Fruit fly (Drosophila melanogaster): ENCODE data around the gene ScsbetaA.
A peak's percentile ranks its signal among the peaks of the same experiment; 100 is the strongest.

Gene ScsbetaA

dm6 chr3R:8944866-8945265 is 6.3 kb downstream of the ScsbetaA start, which contains the start of gene CG11964 (continued):
- no peak for TF ChIP-seq BtbVII (GFP tag; optimal IDR thresholded peaks at IDR 0.05)
- peak; percentile 76 for TF ChIP-seq vvl (GFP tag; IDR thresholded peaks at IDR 0.05)
- no peak for TF ChIP-seq CG6683 (GFP tag; optimal IDR thresholded peaks at IDR 0.05)
- peak; percentile 50; the same call in 1 of the 2 replicates for TF ChIP-seq CG14014 (GFP tag; IDR thresholded peaks at IDR 0.05)
- no peak for TF ChIP-seq kni (GFP tag; optimal IDR thresholded peaks at IDR 0.05)
- TF ChIP-seq gcm2 (GFP tag; optimal IDR thresholded peaks at IDR 0.05): no peak
- TF ChIP-seq Sox100B (GFP tag; optimal IDR thresholded peaks at IDR 0.05): no peak
- no peak for TF ChIP-seq lbe (GFP tag; optimal IDR thresholded peaks at IDR 0.05)
- peak; percentile 76 for TF ChIP-seq pho (GFP tag; optimal IDR thresholded peaks at IDR 0.05)
- no peak for TF ChIP-seq CG12299 (tag; optimal IDR thresholded peaks at IDR 0.05)
- peak; percentile 5 for TF ChIP-seq CG8089 (GFP tag; optimal IDR thresholded peaks at IDR 0.05)
- TF ChIP-seq pfk (GFP tag; optimal IDR thresholded peaks at IDR 0.05): no peak
- no peak for TF ChIP-seq sd (tag; optimal IDR thresholded peaks at IDR 0.05)
- peak; percentile 67 for TF ChIP-seq tin (GFP tag; optimal IDR thresholded peaks at IDR 0.05)
- peak; percentile 87 for TF ChIP-seq HmgZ (tag; optimal IDR thresholded peaks at IDR 0.05)
- no peak for TF ChIP-seq luna (GFP tag; optimal IDR thresholded peaks at IDR 0.05)
- peak; percentile 99 for TF ChIP-seq Doc3 (GFP tag; IDR thresholded peaks at IDR 0.05; ENCODE audit: partially characterized antibody)
- no peak for TF ChIP-seq seq (GFP tag; IDR thresholded peaks at IDR 0.05)
- no peak for TF ChIP-seq CG8281 (tag; optimal IDR thresholded peaks at IDR 0.05)
- no peak for TF ChIP-seq CG14050 (GFP tag; IDR thresholded peaks at IDR 0.05)
- no peak for TF ChIP-seq Drgx (GFP tag; IDR thresholded peaks at IDR 0.05)
- TF ChIP-seq Elba2 (GFP tag; optimal IDR thresholded peaks at IDR 0.05): no peak
- peak; percentile 77 for TF ChIP-seq vfl (GFP tag; optimal IDR thresholded peaks at IDR 0.05)
- peak; percentile 9 for TF ChIP-seq slou (GFP tag; optimal IDR thresholded peaks at IDR 0.05)
- TF ChIP-seq D19A (tag; optimal IDR thresholded peaks at IDR 0.05): peak; percentile 4
- no peak for TF ChIP-seq CG3281 (GFP tag; optimal IDR thresholded peaks at IDR 0.05)
- TF ChIP-seq CG15601 (tag; optimal IDR thresholded peaks at IDR 0.05): peak; percentile 39
- TF ChIP-seq CG12659 (GFP tag; optimal IDR thresholded peaks at IDR 0.05): peak; percentile 69
- TF ChIP-seq CG4404 (GFP tag; IDR thresholded peaks at IDR 0.05): no peak
- peak; percentile 100 for TF ChIP-seq knrl (GFP tag; IDR thresholded peaks at IDR 0.05; ENCODE audit: partially characterized antibody)
- peak; percentile 99 for TF ChIP-seq chinmo (GFP tag; IDR thresholded peaks at IDR 0.05; ENCODE audit: partially characterized antibody)
- no peak for TF ChIP-seq kay (GFP tag; optimal IDR thresholded peaks at IDR 0.05)
- TF ChIP-seq Blimp-1 (GFP tag; optimal IDR thresholded peaks at IDR 0.05): peak; percentile 8
- TF ChIP-seq CG7271 (tag; optimal IDR thresholded peaks at IDR 0.05): no peak
- peak; percentile 79 for TF ChIP-seq CG2120 (GFP tag; optimal IDR thresholded peaks at IDR 0.05)
- no peak for TF ChIP-seq Doc2 (GFP tag; IDR thresholded peaks at IDR 0.05)
- TF ChIP-seq CG2875 (GFP tag; optimal IDR thresholded peaks at IDR 0.05): no peak
- TF ChIP-seq aop (GFP tag; IDR thresholded peaks at IDR 0.05): no peak
- no peak for TF ChIP-seq Spps (tag; optimal IDR thresholded peaks at IDR 0.05)
- peak; percentile 53 for TF ChIP-seq Ptx1 (GFP tag; IDR thresholded peaks at IDR 0.05)
- TF ChIP-seq tap (tag; optimal IDR thresholded peaks at IDR 0.05): peak; percentile 48
- TF ChIP-seq stwl (tag; optimal IDR thresholded peaks at IDR 0.05): peak; percentile 93
- TF ChIP-seq CG4820 (GFP tag; optimal IDR thresholded peaks at IDR 0.05): peak; percentile 36
- TF ChIP-seq CG16813 (GFP tag; IDR thresholded peaks at IDR 0.05; ENCODE audit: partially characterized antibody): peak; percentile 100
- TF ChIP-seq CG6272 (GFP tag; IDR thresholded peaks at IDR 0.05): peak; percentile 72
- no peak for TF ChIP-seq Hey (tag; optimal IDR thresholded peaks at IDR 0.05)
- TF ChIP-seq CG17568 (GFP tag; optimal IDR thresholded peaks at IDR 0.05): no peak
- 0 out of 3 replicates have a peak, but pooled peaks have one; percentile 35 for TF ChIP-seq so (GFP tag; IDR thresholded peaks at IDR 0.05)
- no peak for TF ChIP-seq CG5180 (GFP tag; optimal IDR thresholded peaks at IDR 0.05)
- no peak for TF ChIP-seq CG6654 (GFP tag; optimal IDR thresholded peaks at IDR 0.05)
- no peak for TF ChIP-seq CG9727 (GFP tag; optimal IDR thresholded peaks at IDR 0.05)
